Worm (Caenorhabditis elegans): ENCODE results near the gene C44B12.3.

DNA sequence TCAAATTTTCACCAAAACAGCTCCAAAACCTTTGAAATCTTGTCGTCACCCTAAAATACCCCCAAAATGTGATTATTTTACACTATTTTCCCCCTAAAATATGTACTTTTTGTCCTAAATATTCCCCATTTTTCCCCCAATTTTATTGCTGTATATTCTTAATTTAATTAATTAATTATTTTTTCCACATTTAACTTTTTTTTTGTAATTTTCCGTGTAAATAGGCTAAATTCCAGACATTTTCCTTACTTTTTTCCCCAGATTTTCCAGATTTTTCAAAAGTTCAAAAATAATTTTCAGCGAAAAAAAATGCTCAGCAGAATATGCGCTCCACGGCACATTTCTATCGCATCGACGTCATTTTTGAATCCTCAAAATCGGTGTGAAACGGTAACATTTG lies 7.4 kb upstream of the C44B12.3 start, which contains the start of gene cox-18:
- no peak for TF ChIP-seq med-1 (GFP tag; optimal IDR thresholded peaks at IDR 0.05; ENCODE audit: insufficient read depth)
- TF ChIP-seq T22C8.4 (GFP tag; IDR thresholded peaks at IDR 0.05), result no peak
- no peak for TF ChIP-seq klf-2 (GFP tag; conservative IDR thresholded peaks at IDR 0.05)
- no peak for TF ChIP-seq ref-1 (GFP tag; conservative IDR thresholded peaks at IDR 0.05)
- no peak for TF ChIP-seq flt-1 (GFP tag; IDR thresholded peaks at IDR 0.05)
- no peak for TF ChIP-seq cog-1 (tag; optimal IDR thresholded peaks at IDR 0.05)
- no peak for TF ChIP-seq tab-1 (GFP tag; IDR thresholded peaks at IDR 0.05)

All from whole organism, midembryonic.